Fruit fly (Drosophila melanogaster): ENCODE data around the gene Root.
A peak's percentile ranks its signal among the peaks of the same experiment; 100 is the strongest.

The Root gene

DNA sequence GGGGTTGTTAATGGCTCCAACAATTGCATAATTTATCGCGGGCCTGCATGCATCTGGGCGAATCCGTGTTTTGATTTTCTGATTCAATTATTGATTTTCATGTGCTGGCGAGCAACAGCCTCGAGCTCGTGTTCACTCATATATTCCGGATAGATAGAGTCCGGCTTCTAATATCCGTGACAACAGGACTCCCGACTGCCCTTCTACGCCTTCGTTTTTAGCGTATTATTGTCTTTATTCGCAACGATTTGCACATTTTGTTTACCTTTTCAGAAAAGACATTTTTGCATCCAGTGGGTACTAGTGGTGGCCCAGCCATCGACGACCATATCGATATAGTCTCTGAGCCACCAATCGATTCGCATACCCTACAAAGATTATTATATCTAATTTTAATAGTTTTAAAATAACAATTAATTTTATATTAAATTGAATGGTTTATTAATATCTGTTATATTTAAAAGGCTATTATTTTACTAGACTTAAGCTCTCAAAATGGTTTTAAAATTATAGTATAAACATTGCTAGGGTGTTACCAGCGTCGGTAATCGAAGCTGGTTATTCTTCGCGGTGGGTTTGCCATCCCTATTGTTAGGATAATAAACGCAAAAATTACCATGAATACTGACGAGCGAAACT, 48.2 kb downstream of the Root start, which contains the start of the genes Myo95E and TBC1d7:
Gene Myo95E (minus strand): TSS at position 326 of the 639 bp plus-strand sequence.
Gene TBC1d7 (plus strand): TSS at position 555 of the 639 bp plus-strand sequence.
- no peak for TF ChIP-seq D1 (tag; optimal IDR thresholded peaks at IDR 0.05)
- TF ChIP-seq gl (tag; optimal IDR thresholded peaks at IDR 0.05): peak; percentile 75
- TF ChIP-seq CG9948 (tag; optimal IDR thresholded peaks at IDR 0.05): peak; percentile 87
- peak; percentile 94 for TF ChIP-seq CG32121 (GFP tag; IDR thresholded peaks at IDR 0.05)
- peak; percentile 93 for TF ChIP-seq Ets98B (GFP tag; IDR thresholded peaks at IDR 0.05)
- TF ChIP-seq CG14655 (GFP tag; optimal IDR thresholded peaks at IDR 0.05): no peak
- peak; percentile 86 for TF ChIP-seq CG10348 (GFP tag; IDR thresholded peaks at IDR 0.05)
- TF ChIP-seq CG17806 (tag; optimal IDR thresholded peaks at IDR 0.05): peak; percentile 87
- peak; percentile 94 for TF ChIP-seq CG4496 (GFP tag; IDR thresholded peaks at IDR 0.05)
- TF ChIP-seq CG15710 (tag; optimal IDR thresholded peaks at IDR 0.05): peak; percentile 92
- TF ChIP-seq CG8159 (tag; optimal IDR thresholded peaks at IDR 0.05): peak; percentile 91
- peak; percentile 36 for TF ChIP-seq EcR (GFP tag; optimal IDR thresholded peaks at IDR 0.05)
- peak; percentile 85 for TF ChIP-seq CG8301 (tag; optimal IDR thresholded peaks at IDR 0.05)
- no peak for TF ChIP-seq CG13204 (GFP tag; optimal IDR thresholded peaks at IDR 0.05)
- TF ChIP-seq rn (GFP tag; IDR thresholded peaks at IDR 0.05): peak; percentile 85
- TF ChIP-seq Snoo (tag; optimal IDR thresholded peaks at IDR 0.05): peak; percentile 89
- peak; percentile 84 for TF ChIP-seq CG34367 (tag; optimal IDR thresholded peaks at IDR 0.05)
- TF ChIP-seq Pif1B (GFP tag; optimal IDR thresholded peaks at IDR 0.05): peak; percentile 87
- TF ChIP-seq CG12605 (GFP tag; IDR thresholded peaks at IDR 0.05): peak; percentile 93
- peak; percentile 91 for TF ChIP-seq fd96Ca (GFP tag; IDR thresholded peaks at IDR 0.05)
- no peak for TF ChIP-seq Pif1A (GFP tag; optimal IDR thresholded peaks at IDR 0.05)

DNA sequence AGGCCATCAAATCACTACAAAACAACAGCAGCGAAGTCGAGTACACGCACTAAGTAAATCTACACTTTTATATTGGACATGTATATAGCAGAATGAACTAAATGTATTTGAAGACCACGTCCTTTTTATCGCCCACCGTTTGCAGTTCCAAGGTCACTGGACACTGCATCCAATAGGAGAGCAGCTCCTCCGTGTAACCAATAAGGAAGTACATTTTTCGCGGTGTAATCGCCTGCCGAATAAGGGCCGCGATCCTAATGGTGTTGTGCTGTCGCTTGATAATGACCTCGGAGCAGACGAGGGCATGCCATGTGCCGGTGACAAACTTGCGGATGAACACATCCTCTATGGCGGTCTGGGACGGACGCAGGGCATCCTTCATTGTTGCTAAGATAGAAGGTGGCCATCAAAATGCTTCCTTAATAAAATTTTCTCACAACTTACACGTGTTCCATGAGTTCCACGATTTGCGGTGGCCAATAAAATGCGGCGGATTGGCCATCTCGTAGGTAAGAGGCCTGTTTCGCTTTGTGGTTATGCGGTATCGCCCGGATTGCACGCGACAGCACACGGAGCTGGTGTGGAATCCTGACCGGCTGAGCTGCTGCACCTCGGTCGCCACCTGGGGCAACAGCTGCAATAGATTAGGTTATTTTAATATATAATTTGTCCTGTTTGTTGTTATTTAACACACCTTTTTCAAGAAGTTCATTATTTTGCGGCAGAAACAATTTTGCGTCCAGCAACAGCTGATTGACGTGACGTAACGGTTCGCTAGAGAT, 49.9 kb downstream of the Root start, which contains the start of gene mRpS24:
Gene mRpS24 (minus strand): TSS at position 772 of the 782 bp plus-strand sequence.
- TF ChIP-seq D1 (tag; optimal IDR thresholded peaks at IDR 0.05) (no peak), CG15710 (tag; optimal IDR thresholded peaks at IDR 0.05) (no peak), Pif1A (GFP tag; optimal IDR thresholded peaks at IDR 0.05) (no peak)

DNA sequence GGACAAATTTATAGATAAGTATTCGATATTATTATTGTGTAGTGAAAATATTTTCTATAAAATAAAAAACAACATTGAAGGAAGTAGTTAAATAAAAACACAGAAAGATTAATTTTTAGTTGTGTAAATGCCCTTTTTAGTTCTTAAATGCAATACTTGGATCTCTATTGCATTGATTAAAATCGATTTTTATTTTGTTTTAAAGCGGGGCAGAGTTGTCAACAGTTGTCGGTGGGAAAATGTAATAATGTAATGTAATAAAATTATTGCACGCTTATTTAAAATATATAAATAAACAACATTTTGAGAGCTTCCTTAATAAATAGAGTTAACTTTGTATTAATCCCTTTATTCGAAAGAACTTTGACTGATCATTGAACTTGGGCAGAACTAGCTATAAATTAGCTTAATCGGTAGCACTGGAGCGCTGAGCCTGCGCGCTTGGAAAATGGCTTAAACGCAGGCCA, 50.5 kb downstream of the Root start, which contains the start of gene Apc2:
Gene Apc2 (plus strand): TSS at position 411 of the 467 bp plus-strand sequence.
- TF ChIP-seq CG10348 (GFP tag; IDR thresholded peaks at IDR 0.05) (no peak), CG12605 (GFP tag; IDR thresholded peaks at IDR 0.05) (peak; percentile 51; the same call in 1 of the 2 replicates), CG32121 (GFP tag; IDR thresholded peaks at IDR 0.05) (peak; percentile 66), CG17806 (tag; optimal IDR thresholded peaks at IDR 0.05) (peak; percentile 22), gl (tag; optimal IDR thresholded peaks at IDR 0.05) (no peak), Ets98B (GFP tag; IDR thresholded peaks at IDR 0.05) (peak; percentile 56), rn (GFP tag; IDR thresholded peaks at IDR 0.05) (no peak), CG8301 (tag; optimal IDR thresholded peaks at IDR 0.05) (peak; percentile 46), D1 (tag; optimal IDR thresholded peaks at IDR 0.05) (no peak), EcR (GFP tag; optimal IDR thresholded peaks at IDR 0.05) (peak; percentile 3), CG13204 (GFP tag; optimal IDR thresholded peaks at IDR 0.05) (no peak), Pif1B (GFP tag; optimal IDR thresholded peaks at IDR 0.05) (no peak), CG34367 (tag; optimal IDR thresholded peaks at IDR 0.05) (peak; percentile 18), CG9948 (tag; optimal IDR thresholded peaks at IDR 0.05) (peak; percentile 10), Pif1A (GFP tag; optimal IDR thresholded peaks at IDR 0.05) (no peak), CG14655 (GFP tag; optimal IDR thresholded peaks at IDR 0.05) (no peak), CG15710 (tag; optimal IDR thresholded peaks at IDR 0.05) (peak; percentile 49), CG4496 (GFP tag; IDR thresholded peaks at IDR 0.05) (peak; percentile 63; the same call in 1 of the 3 replicates), fd96Ca (GFP tag; IDR thresholded peaks at IDR 0.05) (no peak), Snoo (tag; optimal IDR thresholded peaks at IDR 0.05) (peak; percentile 48), CG8159 (tag; optimal IDR thresholded peaks at IDR 0.05) (peak; percentile 60)

DNA sequence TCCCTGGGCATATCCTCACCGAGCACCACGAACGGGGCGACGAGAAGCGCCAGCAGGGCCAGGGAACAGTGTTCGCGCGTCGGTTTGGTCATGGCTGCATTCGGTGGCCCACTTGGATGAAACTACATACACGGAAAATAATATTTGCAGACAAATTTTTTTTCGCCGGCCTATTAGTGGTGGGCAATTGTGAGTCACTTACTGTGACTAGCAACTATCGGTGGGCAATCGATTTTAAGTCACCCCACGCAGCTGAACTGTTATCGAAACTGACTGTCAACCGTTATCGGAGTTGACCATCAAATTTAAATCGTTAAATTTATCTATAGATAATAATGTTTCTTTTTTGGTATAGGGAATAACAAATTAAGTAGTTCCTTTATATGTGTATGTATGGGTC, 56.3 kb downstream of the Root start, which contains the start of gene CG5510:
Gene CG5510 (minus strand): TSS at position 201 of the 400 bp plus-strand sequence.
- TF ChIP-seq EcR (GFP tag; optimal IDR thresholded peaks at IDR 0.05) (no peak), CG15710 (tag; optimal IDR thresholded peaks at IDR 0.05) (peak; percentile 3), CG4496 (GFP tag; IDR thresholded peaks at IDR 0.05) (peak; percentile 39; the same call in 1 of the 3 replicates)

DNA sequence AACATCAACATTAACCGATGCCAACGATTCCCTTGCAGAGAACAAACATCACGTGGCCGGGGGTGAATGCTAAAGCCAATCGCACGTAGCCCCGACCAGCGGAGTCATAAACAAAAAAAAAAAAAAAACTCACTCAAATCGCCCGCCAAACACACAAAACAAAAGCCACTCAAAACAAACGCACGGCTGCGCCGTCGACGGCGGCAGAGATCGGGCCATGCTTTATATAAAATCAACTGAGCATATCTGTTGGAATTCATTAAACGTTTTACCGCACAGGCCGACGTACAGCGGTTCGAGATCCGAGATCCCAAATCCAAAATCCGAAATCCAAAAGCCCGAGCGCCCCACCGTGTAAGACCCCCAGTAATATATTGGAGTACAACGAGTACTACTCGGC, 59.3 kb downstream of the Root start, which contains the start of gene CG13606:
Gene CG13606 (plus strand): TSS at position 250 of the 400 bp plus-strand sequence.
- TF ChIP-seq CG32121 (GFP tag; IDR thresholded peaks at IDR 0.05) (no peak), CG12605 (GFP tag; IDR thresholded peaks at IDR 0.05) (no peak), CG4496 (GFP tag; IDR thresholded peaks at IDR 0.05) (peak; percentile 11; the same call in 1 of the 3 replicates), EcR (GFP tag; optimal IDR thresholded peaks at IDR 0.05) (no peak)
